Worm (Caenorhabditis elegans): ENCODE data around the gene B0507.6.
A peak's percentile ranks its signal among the peaks of the same experiment; 100 is the strongest.
"Not testable (repeated sequence)": the region's sequence is repeated elsewhere in the genome, so short reads cannot be mapped to it uniquely, and the experiment has no call there.

Gene B0507.6

ce11 chrV:8745858-8746257 lies at the start of gene B0507.6:
B0507.6 (plus strand) TSS chrV:8746158.
- TF ChIP-seq C34B4.2 (tag; optimal IDR thresholded peaks at IDR 0.05) = no peak

ce11 chrV:8696218-8696617 lies 49.7 kb upstream of the B0507.6 start, which contains the start of gene ZC190.10:
ZC190.10 (minus strand) TSS chrV:8696318.
- not testable (repeated sequence) for TF ChIP-seq hpl-2 (GFP tag; optimal IDR thresholded peaks at IDR 0.05); nhr-76 (tag; optimal IDR thresholded peaks at IDR 0.05); jun-1 (tag; optimal IDR thresholded peaks at IDR 0.05)

- TF ChIP-seq sup-37 (GFP tag; optimal IDR thresholded peaks at IDR 0.05) (no peak), aha-1 (tag; optimal IDR thresholded peaks at IDR 0.05) (no peak)
These were observed 34.0 kb upstream of the B0507.6 start, which contains the start of gene ZC178.2 for ce11 chrV:8711910-8712309. ZC178.2 (minus strand) TSS chrV:8712010.

ce11 chrV:8716175-8716574 lies 29.8 kb upstream of the B0507.6 start, which contains the start of gene glr-5:
glr-5 (plus strand) TSS chrV:8716495.
- TF ChIP-seq aly-2 (tag; optimal IDR thresholded peaks at IDR 0.05) = no peak
- TF ChIP-seq tlp-1 (tag; optimal IDR thresholded peaks at IDR 0.05) = no peak
- no peak for TF ChIP-seq unc-62 (GFP tag; optimal IDR thresholded peaks at IDR 0.05)
- TF ChIP-seq fkh-10 (GFP tag; optimal IDR thresholded peaks at IDR 0.05) = peak; percentile 61
- no peak for TF ChIP-seq grh-1 (GFP tag; IDR thresholded peaks at IDR 0.05)
- TF ChIP-seq ztf-11 (tag; optimal IDR thresholded peaks at IDR 0.05) = no peak
- TF ChIP-seq ceh-82 (tag; optimal IDR thresholded peaks at IDR 0.05) = no peak
- TF ChIP-seq lin-14 (GFP tag; optimal IDR thresholded peaks at IDR 0.05) = peak; percentile 68
- TF ChIP-seq nhr-76 (tag; optimal IDR thresholded peaks at IDR 0.05) = no peak
- no peak for TF ChIP-seq sup-37 (GFP tag; optimal IDR thresholded peaks at IDR 0.05)
- TF ChIP-seq mdl-1 (tag; optimal IDR thresholded peaks at IDR 0.05) = no peak
- TF ChIP-seq ces-1 (GFP tag; optimal IDR thresholded peaks at IDR 0.05) = peak; percentile 52

ce11 chrV:8718399-8718798 lies 27.6 kb upstream of the B0507.6 start:
- no peak for TF ChIP-seq nhr-20 (tag; optimal IDR thresholded peaks at IDR 0.05)
- no peak for TF ChIP-seq sptf-1 (tag; optimal IDR thresholded peaks at IDR 0.05)
- no peak for TF ChIP-seq mab-9 (GFP tag; IDR thresholded peaks at IDR 0.05)
- no peak for TF ChIP-seq efl-3 (GFP tag; optimal IDR thresholded peaks at IDR 0.05)
- TF ChIP-seq lin-35 (GFP tag; optimal IDR thresholded peaks at IDR 0.05) = no peak
- TF ChIP-seq ceh-88 (GFP tag; IDR thresholded peaks at IDR 0.05) = no peak

- not testable (repeated sequence) for TF ChIP-seq fkh-4 (tag; optimal IDR thresholded peaks at IDR 0.05; ENCODE audit: borderline replicate concordance); nhr-85 (tag); unc-30 (tag; optimal IDR thresholded peaks at IDR 0.05)
These were observed 23.8 kb upstream of the B0507.6 start, which contains the start of gene ZC196.8 for ce11 chrV:8722160-8722559. ZC196.8 (minus strand) TSS chrV:8722260.

- TF ChIP-seq pag-3 (tag; optimal IDR thresholded peaks at IDR 0.05; ENCODE audit: borderline replicate concordance, insufficient read depth); ets-5 (GFP tag; IDR thresholded peaks at IDR 0.05); ceh-82 (tag; optimal IDR thresholded peaks at IDR 0.05): not testable (repeated sequence)
These were observed 19.7 kb upstream of the B0507.6 start, which contains the start of gene droe-8 for ce11 chrV:8726228-8726627. droe-8 (plus strand) TSS chrV:8726528.

ce11 chrV:8727077-8727476 lies 18.9 kb upstream of the B0507.6 start, which contains the start of gene ZC196.9:
ZC196.9 (minus strand) TSS chrV:8727177.
- TF ChIP-seq nhr-19 (GFP tag; conservative IDR thresholded peaks at IDR 0.05) = no peak

All from whole organism, L1 larva.